Worm (Caenorhabditis elegans) whole organism, mixed stage, embryonic: ENCODE results near the gene gln-3.

Experiments used
- blmp-1 ChIP-seq: fragments of 150-350 bp; optimal IDR thresholded peaks from 2 replicates; lab custom pipeline; 2014; ENCODE audit warnings: missing biosample characterization, missing genetic modification characterization
- elt-3 ChIP-seq: fragments of 150-350 bp; optimal IDR thresholded peaks from 2 replicates; lab custom pipeline; 2014; ENCODE audit warnings: missing biosample characterization, missing genetic modification characterization
- lin-13 ChIP-seq: fragments of 150-350 bp; optimal IDR thresholded peaks from 2 replicates; lab custom pipeline; 2014; ENCODE audit warnings: missing biosample characterization, missing genetic modification characterization
- mab-5 ChIP-seq: fragments of 150-350 bp; optimal IDR thresholded peaks from 2 replicates; lab custom pipeline; 2014; ENCODE audit warnings: missing biosample characterization, missing genetic modification characterization
- nhr-12 ChIP-seq: fragments of 150-350 bp; optimal IDR thresholded peaks from 2 replicates; lab custom pipeline; 2014; ENCODE audit warnings: missing biosample characterization, missing genetic modification characterization
- nhr-237 ChIP-seq: fragments of 150-350 bp; optimal IDR thresholded peaks from 2 replicates; lab custom pipeline; 2014; ENCODE audit warnings: missing biosample characterization, missing genetic modification characterization
- unc-39 ChIP-seq: fragments of 150-350 bp; optimal IDR thresholded peaks from 2 replicates; lab custom pipeline; 2014; ENCODE audit warnings: missing biosample characterization, missing genetic modification characterization

DNA sequence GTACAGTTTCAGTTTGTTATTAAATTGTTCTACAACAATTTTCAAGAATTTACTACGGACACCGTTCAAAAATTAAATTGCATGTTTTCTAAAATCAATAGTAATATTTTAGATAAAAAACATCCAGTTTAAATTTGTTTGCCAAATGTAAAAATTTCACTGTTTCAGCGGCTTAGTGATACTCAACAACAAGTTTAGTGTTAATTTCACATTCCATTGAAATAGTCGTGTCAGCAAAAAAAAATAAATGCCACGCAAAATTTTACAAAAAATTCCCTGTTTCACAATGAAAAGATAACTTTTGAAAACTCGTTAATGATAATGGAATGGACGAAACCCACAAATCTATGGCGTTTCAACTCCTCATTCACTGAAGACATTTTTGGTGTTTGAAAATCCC, 45.7 kb upstream of the gln-3 start:
- TF ChIP-seq mab-5 (tag; lab: Kevin White, UChicago) = no peak
- TF ChIP-seq lin-13 (tag; lab: Kevin White, UChicago) = no peak
- TF ChIP-seq unc-39 = no peak
- TF ChIP-seq nhr-237 (tag; lab: Kevin White, UChicago) = no peak
- no peak for TF ChIP-seq nhr-12 (tag; lab: Kevin White, UChicago)
- no peak for TF ChIP-seq elt-3
- no peak for TF ChIP-seq blmp-1 (tag; lab: Kevin White, UChicago)
